Worm (Caenorhabditis elegans): Measurements from ENCODE around the gene pals-17.
"Not testable (repeated sequence)": the region's sequence is repeated elsewhere in the genome, so short reads cannot be mapped to it uniquely, and the experiment has no call there.

pals-17 gene

ce11 chrIII:1375491-1375890, 16.2 kb downstream of the pals-17 start, which contains the start of gene Y82E9BR.10:
TSS of gene Y82E9BR.10 (minus strand) at chrIII:1375591.
- not testable (repeated sequence) for TF ChIP-seq ama-1 (optimal IDR thresholded peaks at IDR 0.05); B0310.2 (tag; optimal IDR thresholded peaks at IDR 0.05); hnd-1 (tag; optimal IDR thresholded peaks at IDR 0.05)

ce11 chrIII:1374355-1374807, 17.3 kb downstream of the pals-17 start, which contains the start of gene Y82E9BR.20:
TSS of gene Y82E9BR.20 (plus strand) at chrIII:1374405.
- TF ChIP-seq ama-1 (optimal IDR thresholded peaks at IDR 0.05) (no peak), flt-1 (GFP tag; IDR thresholded peaks at IDR 0.05) (no peak), hmbx-1 (tag; optimal IDR thresholded peaks at IDR 0.05) (no peak), scrt-1 (GFP tag; IDR thresholded peaks at IDR 0.05) (no peak), aly-1 (tag; optimal IDR thresholded peaks at IDR 0.05) (no peak), ceh-36 (tag; optimal IDR thresholded peaks at IDR 0.05) (no peak), pes-1 (GFP tag; IDR thresholded peaks at IDR 0.05) (no peak), tra-4 (tag; optimal IDR thresholded peaks at IDR 0.05) (no peak), ets-7 (tag; optimal IDR thresholded peaks at IDR 0.05) (no peak)

DNA sequence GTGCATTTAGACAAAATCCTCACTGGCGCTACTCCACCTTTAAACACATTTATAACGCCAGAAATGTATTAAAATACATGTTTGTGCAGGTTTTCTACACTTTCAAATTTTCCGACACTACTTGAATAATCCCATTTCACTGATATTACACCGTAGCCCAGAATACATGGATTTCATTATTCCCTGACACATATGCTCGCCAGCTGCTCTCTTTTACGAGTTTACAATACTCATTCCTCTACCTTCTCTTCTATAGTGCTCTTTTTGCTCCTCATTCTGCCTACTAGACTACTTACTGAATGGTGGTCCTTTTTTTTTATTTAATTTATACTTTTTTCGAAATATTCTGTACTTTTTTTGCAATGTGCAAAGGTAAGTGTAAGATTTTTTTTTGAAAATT, 19.1 kb downstream of the pals-17 start:
- TF ChIP-seq hnd-1 (tag; optimal IDR thresholded peaks at IDR 0.05) (no peak), pes-1 (GFP tag; IDR thresholded peaks at IDR 0.05) (no peak), hmbx-1 (tag; optimal IDR thresholded peaks at IDR 0.05) (no peak), tra-4 (tag; optimal IDR thresholded peaks at IDR 0.05) (no peak), flt-1 (GFP tag; IDR thresholded peaks at IDR 0.05) (no peak), ama-1 (optimal IDR thresholded peaks at IDR 0.05) (no peak), aly-1 (tag; optimal IDR thresholded peaks at IDR 0.05) (no peak), sea-1 (GFP tag; conservative IDR thresholded peaks at IDR 0.05) (no peak), ceh-13 (GFP tag; optimal IDR thresholded peaks at IDR 0.05) (no peak), tbx-11 (GFP tag; IDR thresholded peaks at IDR 0.05) (no peak), B0310.2 (tag; optimal IDR thresholded peaks at IDR 0.05) (no peak), tbx-37 (GFP tag; conservative IDR thresholded peaks at IDR 0.05) (no peak), hmg-4 (GFP tag; optimal IDR thresholded peaks at IDR 0.05) (no peak), scrt-1 (GFP tag; IDR thresholded peaks at IDR 0.05) (no peak)

- no peak for TF ChIP-seq tbx-11 (GFP tag; IDR thresholded peaks at IDR 0.05)
These were observed 32.0 kb downstream of the pals-17 start, which contains the start of gene Y82E9BR.9 for ce11 chrIII:1359669-1360068. TSS of gene Y82E9BR.9 (minus strand) at chrIII:1359769.

ce11 chrIII:1357973-1358372, 33.7 kb downstream of the pals-17 start, which contains the start of gene Y82E9BR.8:
TSS of gene Y82E9BR.8 (minus strand) at chrIII:1358073.
- TF ChIP-seq hmg-4 (GFP tag; optimal IDR thresholded peaks at IDR 0.05); tbx-11 (GFP tag; IDR thresholded peaks at IDR 0.05); flt-1 (GFP tag; IDR thresholded peaks at IDR 0.05): not testable (repeated sequence)

DNA sequence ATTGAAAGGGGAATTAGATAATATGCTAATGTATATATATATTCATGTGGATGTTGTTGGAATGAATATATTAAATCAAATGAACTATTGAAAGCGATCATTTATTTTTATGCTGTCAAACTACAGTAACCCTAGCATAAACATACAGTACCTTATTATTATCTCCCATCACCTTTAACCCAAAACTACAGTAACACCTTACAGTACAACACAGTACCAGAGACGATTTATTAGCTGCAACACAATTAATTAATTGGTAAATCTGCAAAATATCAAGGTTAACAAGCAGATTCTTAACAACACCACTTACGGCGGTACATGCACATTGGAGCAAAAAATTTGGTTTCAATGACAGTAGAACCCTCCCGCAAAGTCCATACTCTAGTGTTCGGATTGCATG, 36.3 kb downstream of the pals-17 start, which contains the start of gene Y82E9BL.1:
Gene Y82E9BL.1, minus strand, starts transcription at position 101 of the 400 bp plus-strand sequence.
- no peak for TF ChIP-seq pes-1 (GFP tag; IDR thresholded peaks at IDR 0.05)
- no peak for TF ChIP-seq flt-1 (GFP tag; IDR thresholded peaks at IDR 0.05)
- no peak for TF ChIP-seq scrt-1 (GFP tag; IDR thresholded peaks at IDR 0.05)
- no peak for TF ChIP-seq tra-4 (tag; optimal IDR thresholded peaks at IDR 0.05)
- TF ChIP-seq hnd-1 (tag; optimal IDR thresholded peaks at IDR 0.05): no peak
- no peak for TF ChIP-seq ceh-13 (GFP tag; optimal IDR thresholded peaks at IDR 0.05)
- TF ChIP-seq hmbx-1 (tag; optimal IDR thresholded peaks at IDR 0.05): no peak
- TF ChIP-seq hmg-4 (GFP tag; optimal IDR thresholded peaks at IDR 0.05): no peak
- TF ChIP-seq ets-7 (tag; optimal IDR thresholded peaks at IDR 0.05): no peak

DNA sequence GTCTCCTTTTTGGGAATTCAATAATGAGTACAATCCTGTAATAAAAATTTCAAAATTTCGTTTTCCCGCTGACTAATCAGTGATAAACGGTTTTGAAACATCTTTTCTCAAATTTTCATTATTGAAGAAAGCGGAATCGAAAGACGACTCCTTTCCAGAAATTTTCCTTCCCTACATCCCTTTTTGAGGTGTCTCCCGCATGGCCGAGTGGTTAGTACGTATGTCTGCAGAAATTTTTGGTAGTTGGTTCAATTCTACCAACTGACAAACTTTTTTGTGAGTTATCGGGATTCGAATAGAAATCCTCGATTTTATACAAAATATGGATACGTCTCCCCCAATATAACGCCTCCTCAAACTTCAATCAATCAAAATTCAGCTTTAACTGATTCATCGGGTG, 37.1 kb downstream of the pals-17 start:
- no peak for TF ChIP-seq tra-4 (tag; optimal IDR thresholded peaks at IDR 0.05)
- TF ChIP-seq tbx-37 (GFP tag; conservative IDR thresholded peaks at IDR 0.05): no peak
- no peak for TF ChIP-seq sea-1 (GFP tag; conservative IDR thresholded peaks at IDR 0.05)
- TF ChIP-seq tbx-11 (GFP tag; IDR thresholded peaks at IDR 0.05): no peak
- TF ChIP-seq flt-1 (GFP tag; IDR thresholded peaks at IDR 0.05): no peak
- TF ChIP-seq hmg-4 (GFP tag; optimal IDR thresholded peaks at IDR 0.05): no peak
- TF ChIP-seq ceh-13 (GFP tag; optimal IDR thresholded peaks at IDR 0.05): no peak

DNA sequence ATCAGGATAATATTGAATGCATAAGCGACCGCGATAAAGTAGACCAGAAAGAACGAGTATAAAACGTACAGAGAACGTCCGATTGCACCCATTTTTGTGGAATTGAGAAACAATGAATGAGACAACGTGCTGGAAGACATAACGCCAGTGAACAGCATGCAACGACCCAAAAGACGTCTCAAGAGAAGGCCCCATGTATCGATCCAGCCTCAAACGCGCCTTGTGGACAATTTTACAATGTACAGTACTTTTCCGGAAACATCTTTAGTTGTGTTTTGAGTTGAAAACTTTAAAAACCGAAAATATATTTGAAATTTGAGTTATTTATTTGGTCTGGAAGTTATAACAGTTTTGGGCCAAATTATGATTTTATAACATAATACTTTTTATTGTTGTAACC, 40.9 kb downstream of the pals-17 start, which contains the start of gene Y82E9BL.3:
Gene Y82E9BL.3, minus strand, starts transcription at position 101 of the 400 bp plus-strand sequence.
- TF ChIP-seq pes-1 (GFP tag; IDR thresholded peaks at IDR 0.05) (no peak), hmg-4 (GFP tag; optimal IDR thresholded peaks at IDR 0.05) (no peak), B0310.2 (tag; optimal IDR thresholded peaks at IDR 0.05) (no peak), F13C5.2 (tag; optimal IDR thresholded peaks at IDR 0.05) (no peak), scrt-1 (GFP tag; IDR thresholded peaks at IDR 0.05) (no peak), sea-1 (GFP tag; conservative IDR thresholded peaks at IDR 0.05) (no peak), flt-1 (GFP tag; IDR thresholded peaks at IDR 0.05) (no peak), ama-1 (optimal IDR thresholded peaks at IDR 0.05) (no peak), ets-7 (tag; optimal IDR thresholded peaks at IDR 0.05) (no peak), hnd-1 (tag; optimal IDR thresholded peaks at IDR 0.05) (no peak), ceh-13 (GFP tag; optimal IDR thresholded peaks at IDR 0.05) (no peak), aly-1 (tag; optimal IDR thresholded peaks at IDR 0.05) (no peak), tbx-11 (GFP tag; IDR thresholded peaks at IDR 0.05) (no peak)

DNA sequence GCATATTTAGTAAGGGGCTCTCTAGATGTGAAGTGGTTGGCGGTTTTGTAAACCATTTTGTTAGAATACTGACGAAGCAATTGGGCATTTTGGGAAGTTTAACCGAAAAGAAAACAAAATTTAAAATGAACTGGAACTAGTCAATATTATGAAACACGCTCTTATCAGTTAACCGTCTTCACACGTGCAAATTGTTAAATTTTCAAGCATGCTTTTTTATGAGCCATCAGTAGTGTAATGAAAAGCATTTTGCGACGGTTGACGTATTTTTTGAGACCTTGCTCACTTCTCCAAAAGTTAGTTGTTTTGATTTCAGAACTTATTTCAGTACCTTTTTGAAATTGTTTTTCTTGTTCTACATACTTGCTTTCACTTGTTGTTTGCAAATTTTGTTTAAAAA, 42.3 kb downstream of the pals-17 start, which contains the start of gene fbxa-25:
Gene fbxa-25, minus strand, starts transcription at position 138 of the 400 bp plus-strand sequence.
- TF ChIP-seq aly-1 (tag; optimal IDR thresholded peaks at IDR 0.05): no peak
- no peak for TF ChIP-seq F13C5.2 (tag; optimal IDR thresholded peaks at IDR 0.05)
- TF ChIP-seq hmbx-1 (tag; optimal IDR thresholded peaks at IDR 0.05): no peak
- TF ChIP-seq scrt-1 (GFP tag; IDR thresholded peaks at IDR 0.05): no peak
- no peak for TF ChIP-seq tbx-11 (GFP tag; IDR thresholded peaks at IDR 0.05)
- TF ChIP-seq B0310.2 (tag; optimal IDR thresholded peaks at IDR 0.05): no peak
- no peak for TF ChIP-seq pes-1 (GFP tag; IDR thresholded peaks at IDR 0.05)
- TF ChIP-seq ceh-13 (GFP tag; optimal IDR thresholded peaks at IDR 0.05): no peak
- no peak for TF ChIP-seq ama-1 (optimal IDR thresholded peaks at IDR 0.05)
- no peak for TF ChIP-seq tbx-37 (GFP tag; conservative IDR thresholded peaks at IDR 0.05)
- TF ChIP-seq ceh-36 (tag; optimal IDR thresholded peaks at IDR 0.05): no peak
- no peak for TF ChIP-seq hmg-4 (GFP tag; optimal IDR thresholded peaks at IDR 0.05)
- no peak for TF ChIP-seq sea-1 (GFP tag; conservative IDR thresholded peaks at IDR 0.05)
